Worm (Caenorhabditis elegans): ENCODE measurements around the gene ZC317.7.

DNA sequence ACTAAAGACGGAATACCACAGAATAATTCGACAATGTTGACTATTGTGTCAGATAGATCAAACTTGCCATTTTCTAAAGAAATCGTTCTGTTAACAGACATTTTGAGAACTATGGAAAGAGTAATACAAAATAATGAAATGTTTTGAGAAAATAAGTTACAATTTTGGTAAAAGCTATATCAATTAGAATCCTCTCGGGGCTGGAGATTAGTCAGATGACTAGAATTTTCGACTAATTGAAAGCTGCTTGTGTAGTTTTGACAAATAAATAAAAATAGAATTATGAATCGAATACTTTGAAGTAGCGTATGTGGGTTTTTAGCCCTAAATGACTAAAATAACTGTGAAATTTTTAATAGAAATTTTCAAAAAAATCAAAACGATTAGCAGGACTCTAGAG is 14.0 kb upstream of the ZC317.7 start, which contains the start of gene srg-65:
- no peak for TF ChIP-seq ceh-27 (GFP tag; optimal IDR thresholded peaks at IDR 0.05)
- no peak for TF ChIP-seq dpl-1 (GFP tag; optimal IDR thresholded peaks at IDR 0.05)
- no peak for TF ChIP-seq attf-5 (GFP tag; optimal IDR thresholded peaks at IDR 0.05)
- TF ChIP-seq nfya-1 (tag; optimal IDR thresholded peaks at IDR 0.05; ENCODE audit: borderline replicate concordance, insufficient read depth), result no peak
- no peak for TF ChIP-seq Y95B8A.8 (GFP tag; IDR thresholded peaks at IDR 0.05)
- TF ChIP-seq zfh-2 (GFP tag; conservative IDR thresholded peaks at IDR 0.05), result no peak
- TF ChIP-seq B0261.1 (tag; optimal IDR thresholded peaks at IDR 0.05), result no peak
- no peak for TF ChIP-seq sea-2 (GFP tag; IDR thresholded peaks at IDR 0.05)
- no peak for TF ChIP-seq B0019.2 (GFP tag; conservative IDR thresholded peaks at IDR 0.05)
- no peak for TF ChIP-seq snpc-4 (GFP tag; optimal IDR thresholded peaks at IDR 0.05)
- TF ChIP-seq snpc-4 (tag; optimal IDR thresholded peaks at IDR 0.05), result no peak

Data from whole organism, young adult.